Fruit fly (Drosophila melanogaster) whole organism, embryonic: ENCODE measurements around the gene Seipin.

ENCODE experiments used
- Antp ChIP-seq: fragments of 200-800 bp; sonication (Bioruptor generic); optimal IDR thresholded peaks from 3 replicates; lab custom pipeline; 2016; ENCODE audit warnings: missing biosample characterization, missing genetic modification characterization
- Atf6 ChIP-seq: fragments of 200-800 bp; sonication (Bioruptor generic); IDR thresholded peaks from 2 replicates; pipeline ENCODE4 v1.3.6; 2022; ENCODE audit warnings: missing biosample characterization, missing genetic modification characterization
- CG10147 ChIP-seq: fragments of 200-800 bp; sonication (Bioruptor generic); optimal IDR thresholded peaks from 2 replicates; lab custom pipeline; 2019; ENCODE audit warnings: missing biosample characterization, mild to moderate bottlenecking, missing genetic modification characterization, moderate library complexity
- CG10274 ChIP-seq: fragments of 200-800 bp; sonication (Bioruptor generic); optimal IDR thresholded peaks from 3 replicates; lab custom pipeline; 2017; ENCODE audit warnings: missing biosample characterization, mild to moderate bottlenecking, missing genetic modification characterization
- CG10543 ChIP-seq: fragments of 200-800 bp; sonication (Bioruptor generic); optimal IDR thresholded peaks from 3 replicates; lab custom pipeline; 2017; ENCODE audit warnings: missing biosample characterization, mild to moderate bottlenecking, missing genetic modification characterization, moderate library complexity
- CG10979 ChIP-seq: fragments of 200-800 bp; sonication (Bioruptor generic); optimal IDR thresholded peaks from 2 replicates; lab custom pipeline; 2018; ENCODE audit warnings: missing biosample characterization, mild to moderate bottlenecking, missing genetic modification characterization, moderate library complexity
- CG11456 ChIP-seq: fragments of 200-800 bp; sonication (Bioruptor generic); IDR thresholded peaks from 3 replicates; pipeline ENCODE4 v1.3.6; 2022; ENCODE audit warnings: missing biosample characterization, missing genetic modification characterization
- CG12104 ChIP-seq: fragments of 200-800 bp; sonication (Bioruptor generic); optimal IDR thresholded peaks from 3 replicates; lab custom pipeline; 2016; ENCODE audit warnings: missing biosample characterization, missing genetic modification characterization
- CG14441 ChIP-seq: fragments of 200-800 bp; sonication (Bioruptor generic); IDR thresholded peaks from 2 replicates; pipeline ENCODE4 v1.3.6; 2022; ENCODE audit warnings: missing biosample characterization, missing genetic modification characterization
- CG15011 ChIP-seq: fragments of 200-800 bp; sonication (Bioruptor generic); optimal IDR thresholded peaks from 3 replicates; lab custom pipeline; 2018; ENCODE audit warnings: missing biosample characterization, mild to moderate bottlenecking, missing genetic modification characterization
- CG15269 ChIP-seq: fragments of 200-800 bp; sonication (Bioruptor generic); optimal IDR thresholded peaks from 2 replicates; lab custom pipeline; 2018; ENCODE audit warnings: missing biosample characterization, mild to moderate bottlenecking, missing genetic modification characterization, moderate library complexity
- CG15514 ChIP-seq: fragments of 200-800 bp; sonication (Bioruptor generic); optimal IDR thresholded peaks from 3 replicates; lab custom pipeline; 2017; ENCODE audit warnings: missing biosample characterization, missing genetic modification characterization, mild to moderate bottlenecking, moderate library complexity, missing genetic modification reagents
- CG16815 ChIP-seq: fragments of 200-800 bp; sonication (Bioruptor generic); optimal IDR thresholded peaks from 3 replicates; lab custom pipeline; 2017; ENCODE audit warnings: missing biosample characterization, mild to moderate bottlenecking, missing genetic modification characterization
- CG17359 ChIP-seq: fragments of 200-800 bp; sonication (Bioruptor generic); optimal IDR thresholded peaks from 3 replicates; lab custom pipeline; 2018; ENCODE audit warnings: missing biosample characterization, mild to moderate bottlenecking, missing genetic modification characterization, moderate library complexity
- CG17361 ChIP-seq: fragments of 200-800 bp; sonication (Bioruptor generic); IDR thresholded peaks from 3 replicates; pipeline ENCODE4 v1.3.6; 2022; ENCODE audit warnings: missing biosample characterization, missing genetic modification characterization
- CG17612 ChIP-seq: fragments of 200-800 bp; sonication (Bioruptor generic); IDR thresholded peaks from 2 replicates; pipeline ENCODE4 v1.3.6; 2022; ENCODE audit warnings: missing biosample characterization, missing genetic modification characterization
- CG18599 ChIP-seq: fragments of 200-800 bp; sonication (Bioruptor generic); optimal IDR thresholded peaks from 3 replicates; lab custom pipeline; 2017; ENCODE audit warnings: missing biosample characterization, missing genetic modification characterization, mild to moderate bottlenecking, moderate library complexity, missing genetic modification reagents
- CG2120 ChIP-seq: fragments of 200-800 bp; sonication (Bioruptor generic); optimal IDR thresholded peaks from 3 replicates; lab custom pipeline; 2016; ENCODE audit warnings: missing biosample characterization, missing genetic modification characterization
- CG33557 ChIP-seq: fragments of 200-800 bp; sonication (Bioruptor generic); optimal IDR thresholded peaks from 2 replicates; lab custom pipeline; 2019; ENCODE audit warnings: missing biosample characterization, mild to moderate bottlenecking, missing genetic modification characterization, moderate library complexity
- CG3847 ChIP-seq: fragments of 200-800 bp; sonication (Bioruptor generic); IDR thresholded peaks from 2 replicates; pipeline ENCODE4 v1.3.6; 2022; ENCODE audit warnings: missing biosample characterization, missing genetic modification characterization
- CG7839 ChIP-seq: fragments of 200-800 bp; sonication (Bioruptor generic); optimal IDR thresholded peaks from 3 replicates; lab custom pipeline; 2018; ENCODE audit warnings: missing biosample characterization, mild to moderate bottlenecking, missing genetic modification characterization, moderate library complexity
- CG8924 ChIP-seq: fragments of 200-800 bp; optimal IDR thresholded peaks from 3 replicates; lab custom pipeline; 2019; ENCODE audit warnings: missing biosample characterization, mild to moderate bottlenecking, missing genetic modification characterization, moderate library complexity
- CG9215 ChIP-seq: fragments of 200-800 bp; sonication (Bioruptor generic); IDR thresholded peaks from 2 replicates; pipeline ENCODE4 v1.3.6; 2022; ENCODE audit warnings: missing biosample characterization, missing genetic modification characterization
- CG9727 ChIP-seq: fragments of 200-800 bp; sonication (Bioruptor generic); optimal IDR thresholded peaks from 3 replicates; lab custom pipeline; 2017; ENCODE audit warnings: missing biosample characterization, mild to moderate bottlenecking, missing genetic modification characterization
- CkIIα-i1 ChIP-seq: fragments of 200-800 bp; sonication (Bioruptor generic); IDR thresholded peaks from 2 replicates; pipeline ENCODE4 v1.3.6; 2022; ENCODE audit warnings: missing biosample characterization, missing genetic modification characterization
- Fer1 ChIP-seq: fragments of 200-800 bp; sonication (Bioruptor generic); optimal IDR thresholded peaks from 2 replicates; lab custom pipeline; 2017; ENCODE audit warnings: missing biosample characterization, mild to moderate bottlenecking, missing genetic modification characterization
- Hand ChIP-seq: fragments of 200-800 bp; sonication (Bioruptor generic); optimal IDR thresholded peaks from 2 replicates; lab custom pipeline; 2017; ENCODE audit warnings: mild to moderate bottlenecking, missing biosample characterization, missing genetic modification reagents, missing genetic modification characterization
- Hmr ChIP-seq: fragments of 200-800 bp; sonication (Bioruptor generic); optimal IDR thresholded peaks from 3 replicates; lab custom pipeline; 2017; ENCODE audit warnings: mild to moderate bottlenecking, missing biosample characterization, missing genetic modification reagents, missing genetic modification characterization
- Mad ChIP-seq: fragments of 200-800 bp; sonication (Bioruptor generic); optimal IDR thresholded peaks from 2 replicates; lab custom pipeline; 2016; ENCODE audit warnings: missing biosample characterization, missing genetic modification characterization
- Max ChIP-seq: fragments of 200-800 bp; sonication (Bioruptor generic); optimal IDR thresholded peaks from 2 replicates; lab custom pipeline; 2016; ENCODE audit warnings: missing biosample characterization, mild to moderate bottlenecking, missing genetic modification characterization
- Nf-YC ChIP-seq: fragments of 200-800 bp; optimal IDR thresholded peaks from 3 replicates; lab custom pipeline; 2019; ENCODE audit warnings: missing biosample characterization, mild to moderate bottlenecking, missing genetic modification characterization, moderate library complexity
- PHDP ChIP-seq: fragments of 200-800 bp; sonication (Bioruptor generic); optimal IDR thresholded peaks from 3 replicates; lab custom pipeline; 2018; ENCODE audit warnings: missing biosample characterization, mild to moderate bottlenecking, missing genetic modification characterization, moderate library complexity
- Pdp1 ChIP-seq, 2 experiments: fragments of 200-800 bp; sonication (Bioruptor generic); optimal IDR thresholded peaks; 3 replicates each; lab custom pipeline; 2016; ENCODE audit warnings: missing biosample characterization in 2 of 2, missing genetic modification characterization in 2 of 2, mild to moderate bottlenecking in 1 of 2, moderate library complexity in 1 of 2
- Ptx1 ChIP-seq: fragments of 200-800 bp; sonication (Bioruptor generic); IDR thresholded peaks from 2 replicates; pipeline ENCODE4 v1.3.6; 2022; ENCODE audit warnings: missing biosample characterization, missing genetic modification characterization
- chif ChIP-seq, 2 experiments: fragments of 200-800 bp; sonication (Bioruptor generic); optimal IDR thresholded peaks; 3 replicates each; lab custom pipeline; 2016; ENCODE audit warnings: missing biosample characterization in 2 of 2, missing genetic modification characterization in 2 of 2
- cwo ChIP-seq: fragments of 200-800 bp; sonication (Bioruptor generic); optimal IDR thresholded peaks from 3 replicates; lab custom pipeline; 2017; ENCODE audit warnings: missing biosample characterization, missing genetic modification characterization, mild to moderate bottlenecking, moderate library complexity, missing genetic modification reagents
- dmrt99B ChIP-seq: fragments of 200-800 bp; sonication (Bioruptor generic); optimal IDR thresholded peaks from 2 replicates; lab custom pipeline; 2018; ENCODE audit warnings: missing biosample characterization, mild to moderate bottlenecking, missing genetic modification characterization, moderate library complexity
- lmd ChIP-seq: fragments of 200-800 bp; sonication (Bioruptor generic); IDR thresholded peaks from 2 replicates; pipeline ENCODE4 v1.3.6; 2022; ENCODE audit warnings: missing biosample characterization, missing genetic modification characterization
- mld ChIP-seq: fragments of 200-800 bp; sonication (Bioruptor generic); IDR thresholded peaks from 3 replicates; pipeline ENCODE4 v1.3.6; 2022; ENCODE audit warnings: missing biosample characterization, missing genetic modification characterization; ENCODE audit not compliant: partially characterized antibody
- phol ChIP-seq: fragments of 200-800 bp; sonication (Bioruptor generic); optimal IDR thresholded peaks from 3 replicates; lab custom pipeline; 2018; ENCODE audit warnings: missing biosample characterization, mild to moderate bottlenecking, missing genetic modification characterization, moderate library complexity
- pum ChIP-seq: fragments of 200-800 bp; sonication (Bioruptor generic); optimal IDR thresholded peaks from 2 replicates; lab custom pipeline; 2016; ENCODE audit warnings: missing biosample characterization, missing genetic modification characterization
- slbo ChIP-seq: fragments of 200-800 bp; sonication (Bioruptor generic); IDR thresholded peaks from 2 replicates; pipeline ENCODE4 v1.3.6; 2022; ENCODE audit warnings: missing biosample characterization, missing genetic modification characterization
- sug ChIP-seq: fragments of 200-800 bp; optimal IDR thresholded peaks from 2 replicates; lab custom pipeline; 2019; ENCODE audit warnings: missing biosample characterization, mild to moderate bottlenecking, missing genetic modification characterization, moderate library complexity
- tap ChIP-seq: fragments of 200-800 bp; optimal IDR thresholded peaks from 3 replicates; lab custom pipeline; 2019; ENCODE audit warnings: missing biosample characterization, mild to moderate bottlenecking, missing genetic modification characterization, moderate library complexity
- zf30C ChIP-seq: fragments of 200-800 bp; sonication (Bioruptor generic); optimal IDR thresholded peaks from 3 replicates; lab custom pipeline; 2018; ENCODE audit warnings: missing biosample characterization, mild to moderate bottlenecking, missing genetic modification characterization

The Seipin gene

DNA sequence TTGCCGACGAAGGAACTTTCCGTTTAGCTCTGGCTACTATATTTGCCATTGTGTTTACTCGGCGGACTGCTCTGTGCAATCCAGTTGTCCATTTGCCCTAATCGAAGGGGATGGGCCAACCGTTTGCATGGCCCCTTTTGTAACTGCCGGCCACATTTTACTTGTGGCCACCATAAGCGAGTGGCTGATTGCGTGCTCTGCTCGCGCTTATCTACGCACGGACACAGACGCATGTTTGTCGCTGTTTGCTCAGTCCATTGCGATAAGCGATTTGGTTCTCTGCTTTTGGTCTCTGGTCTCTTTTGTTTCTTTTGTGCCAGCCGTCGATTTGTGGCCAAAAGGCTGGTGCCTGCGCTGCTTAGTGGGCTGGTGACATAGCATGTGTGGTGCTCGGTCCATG is 29.0 kb upstream of the Seipin start (continued):
- TF ChIP-seq cwo (GFP tag; lab: Kevin White, UChicago) (peak; percentile 39), sug (tag; lab: Kevin White, UChicago) (peak; percentile 78), CG10543 (peak; percentile 57), Atf6 (0 out of 2 replicates have a peak, but pooled peaks have one; percentile 8)

- TF ChIP-seq Mad (no peak), Antp (peak; percentile 19), dmrt99B (tag; lab: Kevin White, UChicago) (peak; percentile 36), Hand (peak; percentile 43), CG17361 (peak; percentile 54; the same call in 2 of the 3 replicates), phol (tag; lab: Kevin White, UChicago) (peak; percentile 6), lmd (peak; percentile 28; the same call in 1 of the 2 replicates), CG9215 (0 out of 2 replicates have a peak, but pooled peaks have one; percentile 38), CG11456 (0 out of 3 replicates have a peak, but pooled peaks have one; percentile 42), CG17612 (GFP tag; lab: Robert Waterston, UW) (0 out of 2 replicates have a peak, but pooled peaks have one; percentile 32), CG10147 (GFP tag; lab: Kevin White, UChicago) (no peak), CG10543 (peak; percentile 42), Hmr (GFP tag; lab: Kevin White, UChicago) (peak; percentile 56), CG10274 (GFP tag; lab: Kevin White, UChicago) (peak; percentile 22), CG10979 (tag; lab: Kevin White, UChicago) (no peak), CkIIα-i1 (GFP tag; lab: Robert Waterston, UW) (no peak), Max (no peak), CG15269 (peak; percentile 63), zf30C (GFP tag; lab: Kevin White, UChicago) (peak; percentile 26), CG12104 (GFP tag; lab: Kevin White, UChicago) (peak; percentile 18), mld (no peak), PHDP (tag; lab: Kevin White, UChicago) (peak; percentile 24), Nf-YC (tag; lab: Kevin White, UChicago) (peak; percentile 9), chif (GFP tag; optimal IDR thresholded peaks at IDR 0.05; lab: Kevin White, UChicago) (peak in 1 of 2 experiments; percentile 3), CG15514 (GFP tag; lab: Kevin White, UChicago) (peak; percentile 27), Ptx1 (peak; percentile 31; the same call in 1 of the 2 replicates), Pdp1 (GFP tag; optimal IDR thresholded peaks at IDR 0.05; lab: Kevin White, UChicago) (peak; percentile 7 to 35), tap (no peak), CG7839 (tag; lab: Kevin White, UChicago) (peak; percentile 47), CG33557 (GFP tag; lab: Kevin White, UChicago) (no peak), Fer1 (GFP tag; lab: Kevin White, UChicago) (peak; percentile 39), pum (GFP tag; lab: Kevin White, UChicago) (no peak), CG16815 (no peak), cwo (GFP tag; lab: Kevin White, UChicago) (peak; percentile 7), CG17359 (peak; percentile 16), CG3847 (GFP tag; lab: Robert Waterston, UW) (peak; percentile 34; the same call in 1 of the 2 replicates), CG15011 (GFP tag; lab: Kevin White, UChicago) (peak; percentile 16), slbo (GFP tag; lab: Robert Waterston, UW) (0 out of 2 replicates have a peak, but pooled peaks have one; percentile 55), CG18599 (GFP tag; lab: Kevin White, UChicago) (peak; percentile 73), CG9727 (peak; percentile 57), CG8924 (peak; percentile 37), CG14441 (GFP tag; lab: Robert Waterston, UW) (0 out of 2 replicates have a peak, but pooled peaks have one; percentile 24), CG2120 (GFP tag; lab: Kevin White, UChicago) (peak; percentile 63)
Measured at dm6 chrX:2591315-2591999, 28.1 kb upstream of the Seipin start.
